Fruit fly (Drosophila melanogaster) whole organism, wandering third instar larva: ENCODE data around the gene Tmep.
A peak's percentile ranks its signal among the peaks of the same experiment; 100 is the strongest.

ENCODE experiments used
- Abd-B ChIP-seq: fragments of >200 bp; optimal IDR thresholded peaks from 2 replicates; lab custom pipeline; 2017; ENCODE audit warnings: missing biosample characterization, missing genetic modification characterization
- CG9705 ChIP-seq: fragments of 200-800 bp; sonication (Bioruptor generic); optimal IDR thresholded peaks from 2 replicates; lab custom pipeline; 2018; ENCODE audit warnings: missing biosample characterization, mild to moderate bottlenecking, missing genetic modification characterization
- Dfd ChIP-seq: fragments of >200 bp; optimal IDR thresholded peaks from 2 replicates; lab custom pipeline; 2017; ENCODE audit warnings: missing biosample characterization, missing genetic modification characterization
- Dif ChIP-seq: fragments of 200-275, 200-300 bp; sonication (Bioruptor generic); optimal IDR thresholded peaks from 2 replicates; lab custom pipeline; 2018; ENCODE audit warnings: missing biosample characterization, missing genetic modification characterization; ENCODE audit not compliant: partially characterized antibody
- Myc ChIP-seq: fragments of >200 bp; optimal IDR thresholded peaks from 2 replicates; lab custom pipeline; 2017
- Sp1 ChIP-seq: fragments of 200-800 bp; sonication (Bioruptor generic); optimal IDR thresholded peaks from 3 replicates; lab custom pipeline; 2019; ENCODE audit warnings: missing biosample characterization, mild to moderate bottlenecking, missing genetic modification characterization, moderate library complexity
- dmrt93B ChIP-seq: fragments of 200-800 bp; sonication (Bioruptor generic); optimal IDR thresholded peaks from 2 replicates; lab custom pipeline; 2018; ENCODE audit warnings: missing biosample characterization, mild to moderate bottlenecking, missing genetic modification characterization
- fru ChIP-seq: fragments of 200-800 bp; sonication (Bioruptor generic); optimal IDR thresholded peaks from 3 replicates; lab custom pipeline; 2016; ENCODE audit warnings: missing biosample characterization, mild to moderate bottlenecking, missing genetic modification characterization
- pan ChIP-seq: fragments of >200 bp; optimal IDR thresholded peaks from 2 replicates; lab custom pipeline; 2017
- psq ChIP-seq: fragments of 200-800 bp; sonication (Bioruptor generic); optimal IDR thresholded peaks from 3 replicates; lab custom pipeline; 2017; ENCODE audit warnings: missing biosample characterization, mild to moderate bottlenecking, missing genetic modification characterization, moderate library complexity
- usp ChIP-seq: fragments of >200 bp; optimal IDR thresholded peaks from 2 replicates; lab custom pipeline; 2017; ENCODE audit warnings: missing biosample characterization, missing genetic modification characterization

- no peak for TF ChIP-seq usp (GFP tag; lab: Kevin White, UChicago)
- no peak for TF ChIP-seq Dif (GFP tag; lab: Kevin White, UChicago)
- TF ChIP-seq dmrt93B (GFP tag; lab: Kevin White, UChicago), result no peak
- no peak for TF ChIP-seq Dfd
- TF ChIP-seq Abd-B (GFP tag; lab: Kevin White, UChicago), result no peak
- no peak for TF ChIP-seq pan
- no peak for TF ChIP-seq Sp1 (GFP tag; lab: Kevin White, UChicago)
- no peak for TF ChIP-seq CG9705 (GFP tag; lab: Kevin White, UChicago)
- no peak for TF ChIP-seq fru
- TF ChIP-seq psq (GFP tag; lab: Kevin White, UChicago), result peak; percentile 21
- no peak for TF ChIP-seq Myc (lab: Kevin White, UChicago)
Observed at dm6 chr3L:1577338-1577737, 8.4 kb downstream of the Tmep start.
